Fruit fly (Drosophila melanogaster) whole organism, embryonic: ENCODE data around the gene CG7367.

Experiments used
- Ada2b ChIP-seq: fragments of 200-800 bp; sonication (Bioruptor generic); IDR thresholded peaks from 2 replicates; pipeline ENCODE4 v1.3.6; 2022; ENCODE audit warnings: missing biosample characterization, missing genetic modification characterization
- Adf1 ChIP-seq: fragments of 200-800 bp; sonication (Bioruptor generic); IDR thresholded peaks from 2 replicates; pipeline ENCODE4 v1.3.6; 2022; ENCODE audit warnings: missing biosample characterization, missing genetic modification characterization
- Aef1 ChIP-seq: fragments of 200-800 bp; sonication (Bioruptor generic); IDR thresholded peaks from 3 replicates; pipeline ENCODE4 v1.3.6; 2022; ENCODE audit warnings: missing biosample characterization, missing genetic modification characterization
- Asciz ChIP-seq: fragments of 200-800 bp; sonication (Bioruptor generic); optimal IDR thresholded peaks from 2 replicates; lab custom pipeline; 2017; ENCODE audit warnings: missing biosample characterization, mild to moderate bottlenecking, missing genetic modification characterization, missing genetic modification reagents
- Bgb ChIP-seq: fragments of 200-800 bp; sonication (Bioruptor generic); IDR thresholded peaks from 2 replicates; pipeline ENCODE4 v1.3.6; 2022; ENCODE audit warnings: missing biosample characterization, missing genetic modification characterization; ENCODE audit not compliant: partially characterized antibody
- Blimp-1 ChIP-seq: fragments of 200-800 bp; sonication (Bioruptor generic); optimal IDR thresholded peaks from 3 replicates; lab custom pipeline; 2018; ENCODE audit warnings: missing biosample characterization, missing genetic modification characterization, mild to moderate bottlenecking, moderate library complexity, missing genetic modification reagents
- CG1024 ChIP-seq: fragments of 200-800 bp; sonication (Bioruptor generic); IDR thresholded peaks from 2 replicates; pipeline ENCODE4 v1.3.6; 2022; ENCODE audit warnings: missing biosample characterization, missing genetic modification characterization
- CG10543 ChIP-seq: fragments of 200-800 bp; sonication (Bioruptor generic); optimal IDR thresholded peaks from 3 replicates; lab custom pipeline; 2017; ENCODE audit warnings: missing biosample characterization, mild to moderate bottlenecking, missing genetic modification characterization, moderate library complexity
- CG11504 ChIP-seq: fragments of 200-800 bp; sonication (Bioruptor generic); optimal IDR thresholded peaks from 3 replicates; lab custom pipeline; 2019; ENCODE audit warnings: missing biosample characterization, mild to moderate bottlenecking, missing genetic modification characterization, moderate library complexity
- CG12769 ChIP-seq: fragments of 200-800 bp; sonication (Bioruptor generic); optimal IDR thresholded peaks from 2 replicates; lab custom pipeline; 2019; ENCODE audit warnings: missing biosample characterization, mild to moderate bottlenecking, missing genetic modification characterization, moderate library complexity
- CG1603 ChIP-seq: fragments of 200-800 bp; sonication (Bioruptor generic); optimal IDR thresholded peaks from 2 replicates; lab custom pipeline; 2019; ENCODE audit warnings: missing biosample characterization, mild to moderate bottlenecking, missing genetic modification characterization, moderate library complexity
- CG17359 ChIP-seq: fragments of 200-800 bp; sonication (Bioruptor generic); optimal IDR thresholded peaks from 3 replicates; lab custom pipeline; 2018; ENCODE audit warnings: missing biosample characterization, mild to moderate bottlenecking, missing genetic modification characterization, moderate library complexity
- CG17385 ChIP-seq: fragments of 200-800 bp; sonication (Bioruptor generic); optimal IDR thresholded peaks from 3 replicates; lab custom pipeline; 2018; ENCODE audit warnings: missing biosample characterization, mild to moderate bottlenecking, missing genetic modification characterization
- CG2120 ChIP-seq: fragments of 200-800 bp; sonication (Bioruptor generic); optimal IDR thresholded peaks from 3 replicates; lab custom pipeline; 2016; ENCODE audit warnings: missing biosample characterization, missing genetic modification characterization
- CG2199 ChIP-seq: fragments of 200-800 bp; sonication (Bioruptor generic); IDR thresholded peaks from 3 replicates; pipeline ENCODE4 v1.3.6; 2022; ENCODE audit warnings: missing biosample characterization, missing genetic modification characterization
- CG2678 ChIP-seq: fragments of 200-800 bp; sonication (Bioruptor generic); optimal IDR thresholded peaks from 3 replicates; lab custom pipeline; 2019; ENCODE audit warnings: missing biosample characterization, mild to moderate bottlenecking, missing genetic modification characterization, moderate library complexity
- CG43689 ChIP-seq: fragments of 200-800 bp; sonication (Bioruptor generic); IDR thresholded peaks from 2 replicates; pipeline ENCODE4 v1.3.6; 2022; ENCODE audit warnings: missing biosample characterization, missing genetic modification characterization
- CG4404 ChIP-seq: fragments of 200-800 bp; sonication (Bioruptor generic); IDR thresholded peaks from 2 replicates; pipeline ENCODE4 v1.3.6; 2022; ENCODE audit warnings: missing biosample characterization, missing genetic modification characterization
- CG4424 ChIP-seq: fragments of 200-800 bp; sonication (Bioruptor generic); optimal IDR thresholded peaks from 3 replicates; lab custom pipeline; 2016; ENCODE audit warnings: missing biosample characterization, missing genetic modification characterization
- CG4854 ChIP-seq: fragments of 200-800 bp; sonication (Bioruptor generic); optimal IDR thresholded peaks from 2 replicates; lab custom pipeline; 2016; ENCODE audit warnings: missing biosample characterization, missing genetic modification characterization, inconsistent platforms
- CG5180 ChIP-seq: fragments of 200-800 bp; sonication (Bioruptor generic); optimal IDR thresholded peaks from 3 replicates; lab custom pipeline; 2017; ENCODE audit warnings: missing biosample characterization, missing genetic modification characterization, mild to moderate bottlenecking, moderate library complexity, missing genetic modification reagents
- CG6689 ChIP-seq: fragments of 200-800 bp; sonication (Bioruptor generic); IDR thresholded peaks from 2 replicates; pipeline ENCODE4 v1.3.6; 2022; ENCODE audit warnings: missing biosample characterization, missing genetic modification characterization
- CG6765 ChIP-seq: fragments of 200-800 bp; sonication (Bioruptor generic); optimal IDR thresholded peaks from 3 replicates; lab custom pipeline; 2017; ENCODE audit warnings: missing biosample characterization, mild to moderate bottlenecking, missing genetic modification characterization
- CG6791 ChIP-seq: fragments of 200-800 bp; sonication (Bioruptor generic); IDR thresholded peaks from 3 replicates; pipeline ENCODE4 v1.3.6; 2022; ENCODE audit warnings: missing biosample characterization, missing genetic modification characterization; ENCODE audit not compliant: partially characterized antibody
- CG7556 ChIP-seq: fragments of 200-800 bp; sonication (Bioruptor generic); optimal IDR thresholded peaks from 2 replicates; lab custom pipeline; 2017; ENCODE audit warnings: missing biosample characterization, mild to moderate bottlenecking, missing genetic modification characterization
- CG8388 ChIP-seq: fragments of 200-800 bp; sonication (Bioruptor generic); optimal IDR thresholded peaks from 2 replicates; lab custom pipeline; 2019; ENCODE audit warnings: missing biosample characterization, mild to moderate bottlenecking, missing genetic modification characterization, moderate library complexity
- Dip3 ChIP-seq: fragments of 200-800 bp; sonication (Bioruptor generic); optimal IDR thresholded peaks from 3 replicates; lab custom pipeline; 2016; ENCODE audit warnings: missing biosample characterization, missing genetic modification characterization
- Eip74EF ChIP-seq, 2 experiments: fragments of 200-800 bp in 1 of 2; fragments of >200 bp in 1 of 2; sonication (Bioruptor generic) in 1 of 2; optimal IDR thresholded peaks; 2 replicates each; lab custom pipeline; 2017 to 2019; ENCODE audit warnings: missing biosample characterization in 2 of 2, missing genetic modification characterization in 2 of 2, mild to moderate bottlenecking in 1 of 2, moderate library complexity in 1 of 2
- Hand ChIP-seq: fragments of 200-800 bp; sonication (Bioruptor generic); optimal IDR thresholded peaks from 2 replicates; lab custom pipeline; 2017; ENCODE audit warnings: mild to moderate bottlenecking, missing biosample characterization, missing genetic modification reagents, missing genetic modification characterization
- NFAT ChIP-seq: fragments of 200-800 bp; sonication (Bioruptor generic); IDR thresholded peaks from 2 replicates; pipeline ENCODE4 v1.3.6; 2022; ENCODE audit warnings: missing biosample characterization, missing genetic modification characterization
- Oaz ChIP-seq: fragments of 200-800 bp; sonication (Bioruptor generic); IDR thresholded peaks from 2 replicates; pipeline ENCODE4 v1.3.6; 2022; ENCODE audit warnings: missing biosample characterization, missing genetic modification characterization
- Pdp1 ChIP-seq, 2 experiments: fragments of 200-800 bp; sonication (Bioruptor generic); optimal IDR thresholded peaks; 3 replicates each; lab custom pipeline; 2016; ENCODE audit warnings: missing biosample characterization in 2 of 2, missing genetic modification characterization in 2 of 2, mild to moderate bottlenecking in 1 of 2, moderate library complexity in 1 of 2
- Rx ChIP-seq: fragments of 200-800 bp; sonication (Bioruptor generic); IDR thresholded peaks from 2 replicates; pipeline ENCODE4 v1.3.6; 2022; ENCODE audit warnings: missing biosample characterization, missing genetic modification characterization
- Sox102F ChIP-seq: fragments of 200-800 bp; sonication (Bioruptor generic); optimal IDR thresholded peaks from 2 replicates; lab custom pipeline; 2018; ENCODE audit warnings: missing biosample characterization, mild to moderate bottlenecking, missing genetic modification characterization, moderate library complexity
- Xrp1 ChIP-seq: fragments of 200-800 bp; sonication (Bioruptor generic); IDR thresholded peaks from 2 replicates; pipeline ENCODE4 v1.3.6; 2022; ENCODE audit warnings: missing biosample characterization, missing genetic modification characterization
- az2 ChIP-seq: fragments of 200-800 bp; sonication (Bioruptor generic); optimal IDR thresholded peaks from 3 replicates; lab custom pipeline; 2016; ENCODE audit warnings: missing biosample characterization, missing genetic modification characterization
- chinmo ChIP-seq: fragments of 200-800 bp; sonication (Bioruptor generic); IDR thresholded peaks from 4 replicates; pipeline ENCODE4 v1.3.6; 2022; ENCODE audit warnings: missing biosample characterization, missing genetic modification characterization; ENCODE audit not compliant: partially characterized antibody
- dm ChIP-seq: fragments of 200-800 bp; sonication (Bioruptor generic); optimal IDR thresholded peaks from 3 replicates; lab custom pipeline; 2016; ENCODE audit warnings: missing biosample characterization, missing genetic modification characterization
- dpn ChIP-seq, 2 experiments: fragments of 200-800 bp; sonication (Bioruptor generic); optimal IDR thresholded peaks; 3 replicates each; lab custom pipeline; 2016; ENCODE audit warnings: missing biosample characterization in 2 of 2, missing genetic modification characterization in 2 of 2
- esg ChIP-seq: fragments of 200-800 bp; sonication (Bioruptor generic); conservative IDR thresholded peaks from 2 replicates; pipeline ENCODE4 v1.3.6; 2022; ENCODE audit warnings: missing biosample characterization, missing genetic modification characterization
- fd96Cb ChIP-seq: fragments of 200-800 bp; sonication (Bioruptor generic); optimal IDR thresholded peaks from 2 replicates; lab custom pipeline; 2018; ENCODE audit warnings: missing biosample characterization, mild to moderate bottlenecking, missing genetic modification characterization, moderate library complexity
- ham ChIP-seq: fragments of 200-800 bp; sonication (Bioruptor generic); IDR thresholded peaks from 2 replicates; pipeline ENCODE4 v1.3.6; 2022; ENCODE audit warnings: missing biosample characterization, missing genetic modification characterization
- hb ChIP-seq: fragments of 200-800 bp; sonication (Bioruptor generic); IDR thresholded peaks from 3 replicates; pipeline ENCODE4 v1.3.6; 2022; ENCODE audit warnings: missing biosample characterization, missing genetic modification characterization; ENCODE audit not compliant: partially characterized antibody
- lilli ChIP-seq: fragments of 200-800 bp; sonication (Bioruptor generic); optimal IDR thresholded peaks from 3 replicates; lab custom pipeline; 2016; ENCODE audit warnings: missing biosample characterization, missing genetic modification characterization
- phol ChIP-seq: fragments of 200-800 bp; sonication (Bioruptor generic); optimal IDR thresholded peaks from 3 replicates; lab custom pipeline; 2018; ENCODE audit warnings: missing biosample characterization, mild to moderate bottlenecking, missing genetic modification characterization, moderate library complexity
- sens ChIP-seq: fragments of 200-800 bp; sonication (Bioruptor generic); peaks from one replicate; lab custom pipeline; 2016; ENCODE audit warnings: missing biosample characterization, missing genetic modification characterization
- sim ChIP-seq: fragments of 200-800 bp; sonication (Bioruptor generic); IDR thresholded peaks from 2 replicates; pipeline ENCODE4 v1.3.6; 2022; ENCODE audit warnings: missing biosample characterization, missing genetic modification characterization
- slou ChIP-seq: fragments of 200-800 bp; sonication (Bioruptor generic); optimal IDR thresholded peaks from 3 replicates; lab custom pipeline; 2016; ENCODE audit warnings: missing biosample characterization, missing genetic modification characterization
- sr ChIP-seq: fragments of 200-800 bp; sonication (Bioruptor generic); IDR thresholded peaks from 3 replicates; pipeline ENCODE4 v1.3.6; 2022; ENCODE audit warnings: missing biosample characterization, missing genetic modification characterization
- stc ChIP-seq: fragments of 200-800 bp; sonication (Bioruptor generic); IDR thresholded peaks from 2 replicates; pipeline ENCODE4 v1.3.6; 2022; ENCODE audit warnings: missing biosample characterization, missing genetic modification characterization
- tx ChIP-seq: fragments of 200-800 bp; sonication (Bioruptor generic); optimal IDR thresholded peaks from 2 replicates; lab custom pipeline; 2016; ENCODE audit warnings: missing biosample characterization, missing genetic modification characterization
- vvl ChIP-seq: fragments of 200-800 bp; sonication (Bioruptor generic); IDR thresholded peaks from 2 replicates; pipeline ENCODE4 v1.3.6; 2022; ENCODE audit warnings: missing biosample characterization, missing genetic modification characterization
- z ChIP-seq: fragments of 200-800 bp; sonication (Bioruptor generic); IDR thresholded peaks from 3 replicates; pipeline ENCODE4 v1.3.6; 2022; ENCODE audit warnings: missing biosample characterization, missing genetic modification characterization

CG7367 gene

dm6 chr2L:7991951-7992350 lies 47.6 kb downstream of the CG7367 start (continued):
- TF ChIP-seq hb (GFP tag; lab: Robert Waterston, UW) (no peak), CG4404 (GFP tag; lab: Robert Waterston, UW) (no peak), Eip74EF (GFP tag; optimal IDR thresholded peaks at IDR 0.05; lab: Kevin White, UChicago) (no peak), CG5180 (GFP tag; lab: Kevin White, UChicago) (no peak), Hand (GFP tag; lab: Kevin White, UChicago) (peak; percentile 7), CG12769 (tag; lab: Kevin White, UChicago) (peak; percentile 38), ham (no peak), esg (GFP tag; lab: Robert Waterston, UW) (no peak), fd96Cb (tag; lab: Kevin White, UChicago) (peak; percentile 7), CG2678 (tag; lab: Kevin White, UChicago) (peak; percentile 48), CG11504 (tag; lab: Kevin White, UChicago) (peak; percentile 43), dpn (GFP tag; optimal IDR thresholded peaks at IDR 0.05; lab: Kevin White, UChicago) (peak in 1 of 2 experiments; percentile 12), CG2199 (GFP tag; lab: Robert Waterston, UW) (no peak), CG17385 (GFP tag; lab: Kevin White, UChicago) (peak; percentile 33), Asciz (peak; percentile 33), NFAT (no peak), CG6765 (no peak), sens (GFP tag; lab: Kevin White, UChicago) (peak; percentile 77), CG8388 (no peak), Adf1 (GFP tag; lab: Robert Waterston, UW) (no peak), Ada2b (GFP tag; lab: Robert Waterston, UW) (peak; percentile 25; the same call in 1 of the 2 replicates), phol (tag; lab: Kevin White, UChicago) (peak; percentile 4), Aef1 (GFP tag; lab: Robert Waterston, UW) (no peak), z (GFP tag; lab: Robert Waterston, UW) (no peak), lilli (GFP tag; lab: Kevin White, UChicago) (peak; percentile 33), CG1603 (peak; percentile 54), CG17359 (peak; percentile 34), CG4424 (peak; percentile 19), sr (no peak), CG6689 (GFP tag; lab: Robert Waterston, UW) (no peak), CG4854 (no peak), Oaz (GFP tag; lab: Robert Waterston, UW) (no peak), Sox102F (peak; percentile 36), CG2120 (GFP tag; lab: Kevin White, UChicago) (peak; percentile 57), CG10543 (no peak), vvl (GFP tag; lab: Robert Waterston, UW) (peak; percentile 14; the same call in 1 of the 2 replicates), stc (GFP tag; lab: Robert Waterston, UW) (no peak), az2 (GFP tag; lab: Kevin White, UChicago) (no peak), slou (no peak), CG7556 (GFP tag; lab: Kevin White, UChicago) (peak; percentile 3)

DNA sequence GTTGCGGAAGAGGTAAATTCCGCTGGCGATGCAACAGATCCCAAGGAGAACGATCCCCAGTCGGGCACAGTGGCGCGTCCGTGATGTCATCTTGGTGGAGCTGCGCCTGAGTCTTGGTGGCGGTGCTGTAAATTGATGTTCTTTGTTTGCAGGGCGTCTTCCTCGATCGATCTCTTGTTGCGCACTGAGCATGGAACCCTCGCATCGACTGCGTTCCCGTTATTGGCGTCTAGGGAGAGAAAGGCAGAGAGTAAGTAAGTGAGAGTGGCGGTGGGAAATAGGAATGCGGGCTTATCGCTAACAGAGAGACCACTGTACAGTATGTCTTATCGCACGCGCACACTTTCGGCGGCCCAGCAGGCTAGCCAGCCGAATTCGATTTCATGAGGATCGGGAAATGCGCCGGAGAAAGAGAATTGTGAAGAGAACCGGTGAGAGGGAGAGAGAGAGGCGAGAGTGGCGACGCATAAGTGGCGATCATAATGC lies 48.2 kb downstream of the CG7367 start:
- TF ChIP-seq Dip3 (no peak), sim (no peak), CG1024 (no peak), CG43689 (GFP tag; lab: Robert Waterston, UW) (no peak), CG6791 (GFP tag; lab: Robert Waterston, UW) (peak; percentile 46; the same call in 2 of the 3 replicates), Rx (GFP tag; lab: Robert Waterston, UW) (no peak), Pdp1 (GFP tag; optimal IDR thresholded peaks at IDR 0.05; lab: Kevin White, UChicago) (peak in 1 of 2 experiments; percentile 5), tx (no peak), chinmo (GFP tag; lab: Robert Waterston, UW) (no peak), Blimp-1 (GFP tag; lab: Kevin White, UChicago) (peak; percentile 82), Bgb (no peak; the same call in 1 of the 2 replicates), dm (GFP tag; lab: Kevin White, UChicago) (peak; percentile 3), Xrp1 (no peak)
